Fruit fly (Drosophila melanogaster): ENCODE measurements around the gene alphaSnap.

The alphaSnap gene

DNA sequence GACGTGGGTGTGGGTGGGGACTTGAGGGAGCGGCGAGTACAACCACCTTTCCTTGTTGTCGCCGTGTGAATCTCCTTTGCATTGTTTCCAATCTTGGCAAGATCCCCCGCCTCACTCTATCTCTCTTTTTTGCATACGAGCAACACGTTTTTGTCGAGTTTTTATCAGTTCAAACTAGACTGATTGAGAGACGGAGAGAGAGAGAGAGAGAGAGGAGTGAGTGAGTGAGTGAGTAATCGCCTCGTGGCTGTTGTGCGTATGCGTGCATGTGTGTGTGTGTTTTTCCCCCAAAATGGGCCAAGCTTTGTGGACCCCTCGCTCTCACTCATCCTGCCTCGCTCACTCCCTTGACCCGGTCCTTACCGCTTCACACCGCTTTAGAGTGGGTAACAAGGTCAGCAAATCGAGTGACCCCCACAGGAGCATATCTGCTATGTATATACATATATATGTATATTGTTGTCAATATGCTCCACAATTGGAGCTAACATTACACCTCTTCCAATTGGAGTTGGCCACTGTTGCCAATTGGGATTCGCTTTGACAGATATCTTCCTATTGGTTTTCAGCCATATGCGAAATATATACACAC is 36.0 kb downstream of the alphaSnap start (continued):
- no peak for TF ChIP-seq Hr4 (GFP tag; optimal IDR thresholded peaks at IDR 0.05)
- TF ChIP-seq CG11294 (GFP tag; IDR thresholded peaks at IDR 0.05): no peak
- no peak for TF ChIP-seq CG7368 (GFP tag; optimal IDR thresholded peaks at IDR 0.05)
- 0 out of 3 replicates have a peak, but pooled peaks have one; percentile 32 for TF ChIP-seq CG8119 (GFP tag; IDR thresholded peaks at IDR 0.05)
- no peak for TF ChIP-seq CG3919 (GFP tag; optimal IDR thresholded peaks at IDR 0.05)
- TF ChIP-seq net (GFP tag; optimal IDR thresholded peaks at IDR 0.05): no peak
- TF ChIP-seq CG8632 (GFP tag; optimal IDR thresholded peaks at IDR 0.05): no peak
- no peak for TF ChIP-seq CG31627 (GFP tag; optimal IDR thresholded peaks at IDR 0.05)
- no peak for TF ChIP-seq spab (GFP tag; optimal IDR thresholded peaks at IDR 0.05)
- TF ChIP-seq CG6808 (GFP tag; optimal IDR thresholded peaks at IDR 0.05): no peak
- TF ChIP-seq Hr39 (GFP tag; optimal IDR thresholded peaks at IDR 0.05): no peak
- no peak for TF ChIP-seq Sox15 (GFP tag; optimal IDR thresholded peaks at IDR 0.05)
- TF ChIP-seq Eip78C (GFP tag): peak; percentile 73
- TF ChIP-seq Lpt (GFP tag; optimal IDR thresholded peaks at IDR 0.05): no peak
- TF ChIP-seq ss (GFP tag; optimal IDR thresholded peaks at IDR 0.05): no peak
- TF ChIP-seq CG6854 (GFP tag; optimal IDR thresholded peaks at IDR 0.05): no peak
- TF ChIP-seq eg (GFP tag; IDR thresholded peaks at IDR 0.05): no peak
- TF ChIP-seq CG32006 (GFP tag; optimal IDR thresholded peaks at IDR 0.05): no peak
- TF ChIP-seq Ets96B (tag; optimal IDR thresholded peaks at IDR 0.05): no peak
- no peak for TF ChIP-seq lz (GFP tag; optimal IDR thresholded peaks at IDR 0.05)
- TF ChIP-seq Hr38 (GFP tag; optimal IDR thresholded peaks at IDR 0.05): no peak
- no peak for TF ChIP-seq pdm3 (GFP tag; optimal IDR thresholded peaks at IDR 0.05)

DNA sequence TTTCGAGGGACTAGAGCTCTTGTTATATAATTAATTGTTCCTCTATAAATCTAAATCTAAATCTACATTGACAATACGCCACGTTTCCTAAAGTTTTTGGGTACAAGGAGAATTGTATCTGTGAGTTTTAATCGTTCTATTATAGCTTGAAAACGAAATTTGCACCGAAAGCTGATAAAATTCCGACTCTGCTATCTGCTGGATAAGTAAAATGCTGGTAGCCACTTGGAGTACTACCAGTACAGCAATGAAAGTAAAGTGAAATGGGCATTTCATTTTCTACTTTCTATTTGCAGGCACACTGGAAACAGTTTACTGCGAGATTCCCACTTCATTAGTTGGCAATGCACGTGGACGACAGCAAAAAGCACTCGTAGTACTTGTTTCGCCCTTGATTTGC is 39.7 kb downstream of the alphaSnap start, which contains the start of gene CG5618:
Gene CG5618, plus strand, starts transcription at position 301 of the 400 bp plus-strand sequence.
- TF ChIP-seq CG8319 (GFP tag; optimal IDR thresholded peaks at IDR 0.05) (no peak), fd59A (GFP tag; optimal IDR thresholded peaks at IDR 0.05) (no peak), pdm3 (GFP tag; optimal IDR thresholded peaks at IDR 0.05) (no peak), achi (GFP tag; optimal IDR thresholded peaks at IDR 0.05) (no peak), Met (GFP tag; optimal IDR thresholded peaks at IDR 0.05) (no peak)

DNA sequence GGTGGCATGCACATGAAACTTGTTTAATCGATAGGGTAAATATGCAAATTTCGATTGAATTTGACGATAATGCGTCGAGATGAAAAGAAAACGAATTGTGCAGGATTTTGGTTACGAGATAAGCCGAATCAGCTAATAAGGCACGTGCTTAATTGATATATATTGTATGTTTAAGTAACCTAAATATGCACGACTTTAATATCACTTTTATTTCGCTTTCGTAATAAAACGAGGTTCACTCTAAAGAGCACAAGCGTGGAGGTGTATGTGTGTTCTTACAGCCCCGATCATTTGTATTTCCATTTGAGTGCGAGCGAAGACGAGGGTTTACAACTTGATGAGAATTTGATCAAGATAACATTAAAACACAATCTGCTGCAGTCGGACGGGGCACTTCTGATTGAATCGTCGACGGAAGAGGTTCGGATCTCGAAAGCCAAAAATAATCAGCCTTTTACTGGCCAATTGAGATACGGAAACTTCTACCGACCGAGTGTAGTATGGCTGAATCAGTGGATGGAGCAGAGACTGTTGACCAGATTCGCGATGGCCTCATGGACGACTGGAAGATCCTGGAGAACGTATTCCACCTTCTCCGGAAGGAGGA is 40.4 kb downstream of the alphaSnap start:
- TF ChIP-seq esn (GFP tag; optimal IDR thresholded peaks at IDR 0.05) (peak; percentile 30), CG10631 (GFP tag; optimal IDR thresholded peaks at IDR 0.05) (no peak), Sox15 (GFP tag; optimal IDR thresholded peaks at IDR 0.05) (no peak), Hr39 (GFP tag; optimal IDR thresholded peaks at IDR 0.05) (no peak), vri (GFP tag; optimal IDR thresholded peaks at IDR 0.05) (peak; percentile 46), CG15336 (GFP tag; IDR thresholded peaks at IDR 0.05) (peak; percentile 48), CG6854 (GFP tag; optimal IDR thresholded peaks at IDR 0.05) (no peak), svp (GFP tag) (peak; percentile 85), CG31627 (GFP tag; optimal IDR thresholded peaks at IDR 0.05) (peak; percentile 8), CG11762 (GFP tag; optimal IDR thresholded peaks at IDR 0.05; ENCODE audit: insufficient read depth) (peak; percentile 6), Lpt (GFP tag; optimal IDR thresholded peaks at IDR 0.05) (no peak), Eip93F (GFP tag; optimal IDR thresholded peaks at IDR 0.05) (peak; percentile 19)

DNA sequence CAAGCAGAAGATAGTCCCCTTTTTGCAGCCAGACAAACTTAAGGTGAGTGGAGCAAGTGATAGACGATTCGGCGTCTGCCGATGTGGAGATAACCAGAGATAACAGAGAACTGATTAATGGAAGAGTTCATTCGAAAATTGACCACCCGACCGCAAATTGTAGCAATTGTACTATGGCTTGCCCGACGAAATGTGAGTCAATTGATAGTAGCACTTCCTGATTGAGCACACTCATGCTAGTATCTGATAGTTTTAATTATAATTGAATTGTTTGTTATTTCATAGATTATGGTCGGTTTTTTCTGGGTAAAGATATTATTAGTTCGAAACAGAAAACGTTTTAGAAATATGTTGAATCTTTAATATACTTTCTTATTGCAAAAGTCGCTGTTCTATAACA is 40.9 kb downstream of the alphaSnap start:
- TF ChIP-seq CG15336 (GFP tag; IDR thresholded peaks at IDR 0.05): no peak
- no peak for TF ChIP-seq CG6276 (GFP tag; optimal IDR thresholded peaks at IDR 0.05)
- no peak for TF ChIP-seq spab (GFP tag; optimal IDR thresholded peaks at IDR 0.05)
- TF ChIP-seq topi (GFP tag; optimal IDR thresholded peaks at IDR 0.05): no peak
- no peak for TF ChIP-seq lz (GFP tag; optimal IDR thresholded peaks at IDR 0.05)
- TF ChIP-seq Hr4 (GFP tag; optimal IDR thresholded peaks at IDR 0.05): no peak
- no peak for TF ChIP-seq Sox14 (GFP tag; optimal IDR thresholded peaks at IDR 0.05)
- TF ChIP-seq CG8632 (GFP tag; optimal IDR thresholded peaks at IDR 0.05): no peak
- TF ChIP-seq CG11294 (GFP tag; IDR thresholded peaks at IDR 0.05): no peak
- no peak for TF ChIP-seq vri (GFP tag; optimal IDR thresholded peaks at IDR 0.05)
- TF ChIP-seq CG11902 (GFP tag; optimal IDR thresholded peaks at IDR 0.05): no peak
- no peak for TF ChIP-seq Ets21C (GFP tag; optimal IDR thresholded peaks at IDR 0.05)
- TF ChIP-seq CG4318 (GFP tag; optimal IDR thresholded peaks at IDR 0.05): no peak
- TF ChIP-seq fd85E (GFP tag; optimal IDR thresholded peaks at IDR 0.05): no peak

All from whole organism, prepupa.